Fruit fly (Drosophila melanogaster) S2 (cell line): ENCODE measurements around the gene CG31687.
A peak's percentile ranks its signal among the peaks of the same experiment; 100 is the strongest.
"Not testable (repeated sequence)": the region's sequence is repeated elsewhere in the genome, so short reads cannot be mapped to it uniquely, and the experiment has no call there.

Source experiments
- CG8478 ChIP-seq: fragments of >200 bp; optimal IDR thresholded peaks from 2 replicates; lab custom pipeline; 2018
- CTCF ChIP-seq, 2 experiments: fragments of >200 bp; optimal IDR thresholded peaks; 2 replicates each; lab custom pipeline; 2018

Gene CG31687

dm6 chr2L:20431210-20431609, 18.8 kb upstream of the CG31687 start:
- TF ChIP-seq CTCF (optimal IDR thresholded peaks at IDR 0.05; lab: Kevin White, UChicago), result no peak
- no peak for TF ChIP-seq CG8478

dm6 chr2L:20434779-20435178, 15.2 kb upstream of the CG31687 start:
- TF ChIP-seq CG8478 (no peak), CTCF (optimal IDR thresholded peaks at IDR 0.05; lab: Kevin White, UChicago) (no peak)

dm6 chr2L:20435199-20435598, 14.8 kb upstream of the CG31687 start:
- TF ChIP-seq CG8478 (no peak), CTCF (optimal IDR thresholded peaks at IDR 0.05; lab: Kevin White, UChicago) (no peak)

- TF ChIP-seq CG8478 (no peak), CTCF (optimal IDR thresholded peaks at IDR 0.05; lab: Kevin White, UChicago) (peak in 1 of 2 experiments; percentile 63)
These were observed 12.2 kb upstream of the CG31687 start for dm6 chr2L:20437873-20438272.

- no peak for TF ChIP-seq CG8478
- no peak for TF ChIP-seq CTCF (optimal IDR thresholded peaks at IDR 0.05; lab: Kevin White, UChicago)
These were observed 11.6 kb upstream of the CG31687 start for dm6 chr2L:20438474-20438873.

- not testable (repeated sequence) for TF ChIP-seq CTCF (optimal IDR thresholded peaks at IDR 0.05; lab: Kevin White, UChicago); CG8478
These were observed 8.9 kb downstream of the CG31687 start, which contains the start of the genes CG18858 and Cdc23 for dm6 chr2L:20458975-20459374. Gene CG18858 (minus strand): TSS chr2L:20459075. Gene Cdc23 (plus strand): TSS chr2L:20459342.

- TF ChIP-seq CG8478, result no peak
- no peak for TF ChIP-seq CTCF (optimal IDR thresholded peaks at IDR 0.05; lab: Kevin White, UChicago)
These were observed 13.4 kb downstream of the CG31687 start, which contains the start of gene CG2493 for dm6 chr2L:20463316-20463856. Gene CG2493 (minus strand): TSS chr2L:20463444.

- TF ChIP-seq CTCF (optimal IDR thresholded peaks at IDR 0.05; lab: Kevin White, UChicago) (peak; percentile 73 to 90), CG8478 (no peak)
These were observed 14.4 kb downstream of the CG31687 start for dm6 chr2L:20464385-20464784.

- TF ChIP-seq CTCF (optimal IDR thresholded peaks at IDR 0.05; lab: Kevin White, UChicago) (no peak), CG8478 (no peak)
These were observed 23.3 kb downstream of the CG31687 start, which contains the start of gene CG43233 for dm6 chr2L:20473285-20473684. Gene CG43233 (minus strand): TSS chr2L:20473385.

- TF ChIP-seq CTCF (optimal IDR thresholded peaks at IDR 0.05; lab: Kevin White, UChicago), result no peak
- TF ChIP-seq CG8478, result no peak
These were observed 26.8 kb downstream of the CG31687 start for dm6 chr2L:20476718-20477277.

- TF ChIP-seq CG8478 (no peak), CTCF (optimal IDR thresholded peaks at IDR 0.05; lab: Kevin White, UChicago) (no peak)
These were observed 28.7 kb downstream of the CG31687 start for dm6 chr2L:20478549-20479238.

dm6 chr2L:20479694-20480093, 29.7 kb downstream of the CG31687 start:
- TF ChIP-seq CG8478, result no peak
- TF ChIP-seq CTCF (optimal IDR thresholded peaks at IDR 0.05; lab: Kevin White, UChicago), result no peak

- TF ChIP-seq CTCF (optimal IDR thresholded peaks at IDR 0.05; lab: Kevin White, UChicago) (peak; percentile 67 to 77), CG8478 (no peak)
These were observed 31.3 kb downstream of the CG31687 start for dm6 chr2L:20481139-20481858.

- no peak for TF ChIP-seq CG8478
- no peak for TF ChIP-seq CTCF (optimal IDR thresholded peaks at IDR 0.05; lab: Kevin White, UChicago)
These were observed 33.6 kb downstream of the CG31687 start for dm6 chr2L:20483603-20484002.

dm6 chr2L:20486050-20486751, 36.2 kb downstream of the CG31687 start:
- TF ChIP-seq CTCF (optimal IDR thresholded peaks at IDR 0.05; lab: Kevin White, UChicago) (no peak), CG8478 (no peak)
